Worm (Caenorhabditis elegans) whole organism, L1 larva: ENCODE data around the gene B0281.1.

Source experiments
- F16B12.6 ChIP-seq: fragments of 150-350 bp; optimal IDR thresholded peaks from 2 replicates; lab custom pipeline; 2014; ENCODE audit warnings: missing biosample characterization, missing genetic modification characterization
- aha-1 ChIP-seq: fragments of 150-350 bp; optimal IDR thresholded peaks from 2 replicates; lab custom pipeline; 2014; ENCODE audit warnings: missing biosample characterization, missing genetic modification characterization
- aly-2 ChIP-seq: fragments of 150-350 bp; optimal IDR thresholded peaks from 2 replicates; lab custom pipeline; 2014; ENCODE audit warnings: missing biosample characterization, missing genetic modification characterization
- lin-39 ChIP-seq: fragments of 150-350 bp; optimal IDR thresholded peaks from 2 replicates; lab custom pipeline; 2014; ENCODE audit warnings: missing biosample characterization, missing genetic modification reagents, missing genetic modification characterization
- lsy-2 ChIP-seq, 2 experiments: fragments of 150-350 bp; optimal IDR thresholded peaks; 2 replicates each; lab custom pipeline; 2014; ENCODE audit warnings: missing biosample characterization in 2 of 2, missing genetic modification characterization in 2 of 2
- pqm-1 ChIP-seq: sonication (generic microtip); optimal IDR thresholded peaks from 3 replicates; lab custom pipeline; 2017; ENCODE audit warnings: missing biosample characterization, missing genetic modification characterization
- skn-1 ChIP-seq: fragments of 150-350 bp; optimal IDR thresholded peaks from 2 replicates; lab custom pipeline; 2014; ENCODE audit warnings: missing biosample characterization, missing genetic modification characterization
- snpc-4 ChIP-seq: fragments of 150-350 bp; optimal IDR thresholded peaks from 2 replicates; lab custom pipeline; 2014; ENCODE audit warnings: missing biosample characterization, missing genetic modification characterization
- unc-130 ChIP-seq: fragments of 150-350 bp; optimal IDR thresholded peaks from 2 replicates; lab custom pipeline; 2017; ENCODE audit warnings: missing biosample characterization, missing genetic modification characterization, inconsistent platforms
- unc-62 ChIP-seq: fragments of 150-350 bp; optimal IDR thresholded peaks from 2 replicates; lab custom pipeline; 2014; ENCODE audit warnings: missing biosample characterization, missing genetic modification reagents, missing genetic modification characterization
- zag-1 ChIP-seq: fragments of 150-350 bp; optimal IDR thresholded peaks from 2 replicates; lab custom pipeline; 2014; ENCODE audit warnings: missing biosample characterization, missing genetic modification characterization

ce11 chrII:2346672-2347071 is 33.8 kb downstream of the B0281.1 start, which contains the start of gene F43C11.4:
- no peak for TF ChIP-seq lin-39
- TF ChIP-seq skn-1, result no peak
- TF ChIP-seq unc-130 (tag; lab: Kevin White, UChicago), result no peak
- TF ChIP-seq F16B12.6 (tag; lab: Kevin White, UChicago), result no peak
- no peak for TF ChIP-seq unc-62 (GFP tag; lab: Kevin White, UChicago)
- TF ChIP-seq aly-2 (tag; lab: Kevin White, UChicago), result no peak
- no peak for TF ChIP-seq zag-1 (tag; lab: Kevin White, UChicago)
- no peak for TF ChIP-seq lsy-2 (tag; optimal IDR thresholded peaks at IDR 0.05; lab: Kevin White, UChicago)
- no peak for TF ChIP-seq aha-1
- no peak for TF ChIP-seq pqm-1 (tag; lab: Kevin White, UChicago)
- TF ChIP-seq snpc-4 (tag; lab: Kevin White, UChicago), result no peak
